Worm (Caenorhabditis elegans) whole organism, late embryonic: ENCODE measurements around the gene farl-11.
A peak's percentile ranks its signal among the peaks of the same experiment; 100 is the strongest.

Experiments
- K02D7.2 ChIP-seq: sonication (generic microtip); optimal IDR thresholded peaks from 2 replicates; lab custom pipeline; 2017; ENCODE audit warnings: mild to moderate bottlenecking, missing genetic modification characterization, missing compliant biosample characterization
- ahr-1 ChIP-seq: sonication (generic microtip); optimal IDR thresholded peaks from 2 replicates; lab custom pipeline; 2016; ENCODE audit warnings: missing genetic modification characterization, missing compliant biosample characterization
- ama-1 ChIP-seq: fragments of 150-350 bp; optimal IDR thresholded peaks from 2 replicates; lab custom pipeline; 2014
- ceh-18 ChIP-seq: sonication (generic microtip); optimal IDR thresholded peaks from 2 replicates; lab custom pipeline; 2016; ENCODE audit warnings: missing genetic modification characterization, missing compliant biosample characterization
- ceh-22 ChIP-seq: sonication (generic microtip); optimal IDR thresholded peaks from 2 replicates; lab custom pipeline; 2017; ENCODE audit warnings: missing biosample characterization, missing genetic modification characterization
- ceh-30 ChIP-seq: fragments of 150-350 bp; optimal IDR thresholded peaks from 2 replicates; lab custom pipeline; 2014; ENCODE audit warnings: missing biosample characterization, missing genetic modification characterization
- ceh-31 ChIP-seq: sonication (generic microtip); optimal IDR thresholded peaks from 2 replicates; lab custom pipeline; 2016; ENCODE audit warnings: missing genetic modification characterization, missing compliant biosample characterization
- ceh-45 ChIP-seq: fragments of 200-800 bp; sonication (Bioruptor generic); IDR thresholded peaks from 2 replicates; pipeline ENCODE4 v1.3.6; 2022; ENCODE audit warnings: missing genetic modification reagents, missing genetic modification characterization, missing compliant biosample characterization
- ceh-48 ChIP-seq: sonication (generic microtip); optimal IDR thresholded peaks from 2 replicates; lab custom pipeline; 2016; ENCODE audit warnings: missing genetic modification characterization, inconsistent platforms, missing compliant biosample characterization
- che-1 ChIP-seq: sonication (generic microtip); optimal IDR thresholded peaks from 2 replicates; lab custom pipeline; 2016; ENCODE audit warnings: mild to moderate bottlenecking, missing genetic modification characterization, missing compliant biosample characterization
- dve-1 ChIP-seq: sonication (generic microtip); optimal IDR thresholded peaks from 2 replicates; lab custom pipeline; 2017; ENCODE audit warnings: antibody characterized with exemption, mild to moderate bottlenecking, missing genetic modification characterization, missing compliant biosample characterization
- elt-2 ChIP-seq: sonication (generic microtip); optimal IDR thresholded peaks from 2 replicates; lab custom pipeline; 2016; ENCODE audit warnings: missing genetic modification reagents, missing genetic modification characterization, missing compliant biosample characterization
- elt-4 ChIP-seq: sonication (generic microtip); optimal IDR thresholded peaks from 2 replicates; lab custom pipeline; 2016; ENCODE audit warnings: missing genetic modification characterization, missing compliant biosample characterization
- ets-4 ChIP-seq: sonication (generic microtip); optimal IDR thresholded peaks from 2 replicates; lab custom pipeline; 2016; ENCODE audit warnings: missing genetic modification characterization, missing compliant biosample characterization
- fkh-6 ChIP-seq: sonication (generic microtip); optimal IDR thresholded peaks from 2 replicates; lab custom pipeline; 2016; ENCODE audit warnings: missing genetic modification characterization, missing compliant biosample characterization
- gmeb-2 ChIP-seq: sonication (generic microtip); optimal IDR thresholded peaks from 2 replicates; lab custom pipeline; 2016; ENCODE audit warnings: missing genetic modification characterization, inconsistent platforms, missing compliant biosample characterization
- hlh-13 ChIP-seq: fragments of 200-800 bp; sonication (Bioruptor generic); optimal IDR thresholded peaks from 2 replicates; lab custom pipeline; 2018; ENCODE audit warnings: mild to moderate bottlenecking, missing genetic modification characterization, missing compliant biosample characterization
- lim-6 ChIP-seq: sonication (generic microtip); optimal IDR thresholded peaks from 2 replicates; lab custom pipeline; 2016; ENCODE audit warnings: missing genetic modification characterization, missing compliant biosample characterization
- lin-11 ChIP-seq: fragments of 200-800 bp; sonication (Bioruptor generic); optimal IDR thresholded peaks from 2 replicates; lab custom pipeline; 2018; ENCODE audit warnings: mild to moderate bottlenecking, missing genetic modification characterization, missing compliant biosample characterization
- madf-2 ChIP-seq: sonication (generic microtip); optimal IDR thresholded peaks from 2 replicates; lab custom pipeline; 2017; ENCODE audit warnings: missing genetic modification characterization, missing compliant biosample characterization
- mec-3 ChIP-seq: sonication (generic microtip); optimal IDR thresholded peaks from 2 replicates; lab custom pipeline; 2016; ENCODE audit warnings: borderline replicate concordance, missing genetic modification characterization, missing compliant biosample characterization
- nhr-11 ChIP-seq: fragments of 150-350 bp; optimal IDR thresholded peaks from 2 replicates; lab custom pipeline; 2014; ENCODE audit warnings: missing biosample characterization, missing genetic modification characterization
- pag-3 ChIP-seq: sonication (generic microtip); optimal IDR thresholded peaks from 2 replicates; lab custom pipeline; 2016; ENCODE audit warnings: missing compliant biosample characterization, missing genetic modification characterization, borderline replicate concordance
- pat-9 ChIP-seq: fragments of 200-800 bp; sonication (Bioruptor generic); optimal IDR thresholded peaks from 2 replicates; lab custom pipeline; 2018; ENCODE audit warnings: mild to moderate bottlenecking, missing genetic modification characterization, moderate library complexity, missing compliant biosample characterization
- pha-4 ChIP-seq: fragments of 150-350 bp; optimal IDR thresholded peaks from 2 replicates; lab custom pipeline; 2018; ENCODE audit warnings: missing biosample characterization, missing genetic modification reagents, missing genetic modification characterization
- pros-1 ChIP-seq: fragments of 150-350 bp; optimal IDR thresholded peaks from 2 replicates; lab custom pipeline; 2014; ENCODE audit warnings: missing biosample characterization, missing genetic modification reagents, missing genetic modification characterization
- sdc-2 ChIP-seq: sonication (generic microtip); optimal IDR thresholded peaks from 2 replicates; lab custom pipeline; 2016; ENCODE audit warnings: missing genotype, missing genetic modification characterization, missing compliant biosample characterization
- sox-4 ChIP-seq: sonication (generic microtip); optimal IDR thresholded peaks from 2 replicates; lab custom pipeline; 2017; ENCODE audit warnings: mild to moderate bottlenecking, missing genetic modification characterization, inconsistent platforms, missing compliant biosample characterization
- unc-42 ChIP-seq: sonication (generic microtip); optimal IDR thresholded peaks from 2 replicates; lab custom pipeline; 2016; ENCODE audit warnings: missing genotype, missing genetic modification characterization, missing compliant biosample characterization
- unc-86 ChIP-seq: sonication (generic microtip); optimal IDR thresholded peaks from 2 replicates; lab custom pipeline; 2016; ENCODE audit warnings: missing genetic modification characterization, missing compliant biosample characterization
- zip-5 ChIP-seq: sonication (generic microtip); optimal IDR thresholded peaks from 2 replicates; lab custom pipeline; 2016; ENCODE audit warnings: missing genetic modification characterization, missing compliant biosample characterization
- ztf-16 ChIP-seq: sonication (generic microtip); optimal IDR thresholded peaks from 2 replicates; lab custom pipeline; 2017; ENCODE audit warnings: missing genetic modification characterization, missing compliant biosample characterization

Gene farl-11

DNA sequence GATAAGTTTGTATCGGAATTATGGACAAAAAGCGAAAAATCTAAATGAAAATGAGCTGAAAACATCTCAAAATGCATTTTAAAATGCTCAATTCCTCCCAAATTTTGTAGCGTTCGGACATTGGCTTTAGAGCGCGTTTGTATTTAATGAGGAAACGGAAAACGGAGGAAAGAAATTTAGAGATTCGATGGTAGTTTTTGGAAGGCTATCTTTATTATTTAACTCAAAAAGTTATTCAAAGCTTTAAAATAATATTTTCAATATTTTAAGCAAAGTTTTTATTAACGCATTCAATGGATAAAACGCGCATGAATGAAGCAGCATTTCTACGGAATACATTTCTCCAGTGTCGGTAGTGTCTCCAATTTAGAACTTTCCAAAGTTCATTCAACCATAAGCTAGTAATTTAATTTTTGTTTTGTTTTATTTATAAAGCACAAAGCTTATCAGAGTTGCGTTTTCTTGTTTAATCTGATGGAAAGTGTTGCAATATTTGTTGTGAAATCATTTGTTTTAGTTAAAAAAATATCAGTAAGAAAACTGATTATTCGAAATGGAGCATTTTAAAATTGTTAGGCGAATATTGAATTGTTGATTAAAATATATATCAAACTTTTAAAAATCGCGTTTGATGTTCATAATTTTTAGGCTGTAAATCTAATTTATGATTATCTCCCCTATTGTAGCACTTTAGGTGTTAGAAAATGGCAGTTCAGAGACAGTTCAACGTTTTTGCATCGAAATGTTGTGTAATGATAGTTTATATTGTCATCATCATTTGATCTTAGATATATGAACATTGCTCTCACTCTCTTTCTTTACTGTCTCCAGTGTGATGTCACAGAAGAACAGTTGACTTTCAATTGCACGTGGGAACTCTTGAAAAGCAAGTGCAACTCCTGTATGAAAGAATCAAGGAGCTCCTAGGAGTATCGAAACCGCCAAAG lies 32.0 kb downstream of the farl-11 start (continued):
- TF ChIP-seq unc-86 (tag; lab: Kevin White, UChicago) (peak; percentile 5), ztf-16 (peak; percentile 59), hlh-13 (GFP tag; lab: Kevin White, UChicago) (no peak), fkh-6 (peak; percentile 7), ceh-48 (tag; lab: Kevin White, UChicago) (no peak), pat-9 (tag; lab: Kevin White, UChicago) (no peak), unc-42 (tag; lab: Kevin White, UChicago) (peak; percentile 93), nhr-11 (tag; lab: Kevin White, UChicago) (no peak)

DNA sequence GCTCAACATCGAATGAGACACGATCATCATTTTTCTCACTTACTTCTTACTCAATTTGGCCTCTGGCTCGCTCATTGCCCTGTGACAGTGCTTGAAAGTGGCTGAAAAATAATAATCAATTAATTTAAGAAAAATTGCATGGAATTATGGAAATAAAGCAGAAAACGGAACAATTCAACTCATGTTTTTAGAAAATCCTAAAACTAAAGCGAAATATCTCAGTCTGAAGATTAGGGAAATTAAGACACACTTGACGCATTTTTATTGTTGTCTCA lies 32.6 kb downstream of the farl-11 start, which contains the start of gene kars-1:
kars-1 (minus strand) TSS at position 101 of the 275 bp plus-strand sequence.
- no peak for TF ChIP-seq madf-2 (tag; lab: Kevin White, UChicago)
- no peak for TF ChIP-seq hlh-13 (GFP tag; lab: Kevin White, UChicago)
- TF ChIP-seq sox-4 (tag; lab: Kevin White, UChicago) = no peak

DNA sequence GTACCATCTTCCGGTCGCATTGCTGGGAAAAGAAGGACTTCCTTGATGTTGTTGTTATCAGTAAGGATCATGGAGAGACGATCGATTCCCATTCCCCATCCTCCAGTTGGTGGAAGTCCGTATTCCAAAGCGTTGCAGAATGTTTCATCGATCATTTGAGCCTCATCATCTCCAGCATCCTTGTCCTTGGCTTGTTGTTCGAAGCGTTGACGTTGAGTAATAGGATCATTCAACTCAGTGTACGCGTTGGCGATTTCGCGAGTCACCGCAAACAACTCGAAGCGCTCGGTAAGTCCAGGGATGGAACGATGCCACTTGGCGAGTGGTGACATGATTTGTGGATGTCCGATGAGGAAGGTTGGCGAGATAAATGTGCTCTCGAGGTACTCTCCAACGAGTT lies 34.4 kb downstream of the farl-11 start:
- TF ChIP-seq zip-5 (tag; lab: Kevin White, UChicago) = no peak

DNA sequence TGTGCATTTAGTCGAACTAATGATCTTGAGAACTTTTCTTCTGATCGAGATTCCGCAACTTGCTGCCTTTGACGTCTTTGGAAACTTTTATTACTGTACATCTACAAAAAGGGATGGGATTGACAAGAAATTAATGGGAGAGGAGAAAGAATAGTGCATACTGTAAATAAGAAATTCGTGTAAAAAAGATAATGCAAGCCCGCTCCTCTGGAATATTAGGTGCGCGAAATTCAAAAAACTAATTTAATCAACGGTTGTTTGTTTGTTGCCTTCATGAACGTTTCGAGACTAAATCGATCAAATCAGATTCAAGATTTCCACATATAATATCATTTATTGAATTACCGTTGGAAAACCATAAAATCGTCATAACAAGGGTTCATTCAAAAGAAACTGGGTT lies 35.0 kb downstream of the farl-11 start, which contains the start of gene him-14:
him-14 (minus strand) TSS at position 101 of the 400 bp plus-strand sequence.
- no peak for TF ChIP-seq lin-11
- TF ChIP-seq unc-86 (tag; lab: Kevin White, UChicago) = no peak
- TF ChIP-seq ama-1 (lab: Kevin White, UChicago) = no peak
- no peak for TF ChIP-seq K02D7.2 (tag; lab: Kevin White, UChicago)
- no peak for TF ChIP-seq che-1 (tag; lab: Kevin White, UChicago)

DNA sequence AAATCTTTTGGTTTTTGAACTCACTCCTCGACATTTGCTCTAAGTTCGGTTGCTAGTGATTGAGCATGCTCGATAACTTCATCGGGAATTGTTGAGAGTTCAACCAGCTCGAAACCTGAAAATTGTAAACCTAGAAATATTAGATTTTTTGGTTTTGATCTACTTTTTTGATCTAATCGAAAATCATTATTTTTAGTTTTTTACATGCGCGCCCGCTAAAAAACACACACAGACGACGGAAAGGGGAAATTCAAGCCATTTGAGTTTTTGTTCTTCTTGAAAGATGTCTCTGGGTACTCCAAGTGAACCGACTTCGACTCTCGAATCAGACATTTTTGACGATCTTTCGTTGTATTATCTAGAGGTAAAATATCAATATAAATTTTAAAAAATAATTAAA lies 39.4 kb downstream of the farl-11 start, which contains the start of gene nos-2:
nos-2 (plus strand) TSS at position 228 of the 400 bp plus-strand sequence.
- TF ChIP-seq elt-4 (tag; lab: Kevin White, UChicago) = no peak
- no peak for TF ChIP-seq ceh-18 (tag; lab: Kevin White, UChicago)
- no peak for TF ChIP-seq ets-4
- TF ChIP-seq hlh-13 (GFP tag; lab: Kevin White, UChicago) = no peak
- no peak for TF ChIP-seq ceh-22 (tag; lab: Kevin White, UChicago)
- no peak for TF ChIP-seq che-1 (tag; lab: Kevin White, UChicago)
- no peak for TF ChIP-seq gmeb-2 (tag; lab: Kevin White, UChicago)
- no peak for TF ChIP-seq dve-1 (tag; lab: Kevin White, UChicago)

DNA sequence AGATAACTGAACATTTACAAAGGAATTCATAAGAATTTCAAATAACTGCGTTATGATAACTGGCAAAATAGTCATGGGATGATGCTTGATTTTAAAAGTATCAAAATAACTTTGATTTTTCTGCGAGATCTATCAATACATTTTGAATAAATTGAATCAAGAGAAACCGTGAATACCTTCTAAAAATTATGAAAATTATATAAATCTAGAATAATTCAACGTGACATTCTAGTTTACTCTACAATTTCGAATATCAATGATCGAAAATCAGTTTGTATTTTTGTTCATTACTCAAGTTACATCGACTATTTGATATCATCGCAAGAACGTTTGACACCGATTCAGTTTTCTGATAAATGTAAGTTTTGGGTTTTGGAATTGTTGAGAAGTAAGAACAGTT lies 43.1 kb downstream of the farl-11 start, which contains the start of gene acs-6:
acs-6 (plus strand) TSS at position 301 of the 400 bp plus-strand sequence.
- TF ChIP-seq che-1 (tag; lab: Kevin White, UChicago) (no peak), mec-3 (tag; lab: Kevin White, UChicago) (no peak), pha-4 (tag; lab: Kevin White, UChicago) (no peak), ceh-31 (tag; lab: Kevin White, UChicago) (no peak), lim-6 (tag; lab: Kevin White, UChicago) (no peak), ceh-48 (tag; lab: Kevin White, UChicago) (no peak), ahr-1 (tag; lab: Kevin White, UChicago) (no peak), pros-1 (tag; lab: Kevin White, UChicago) (no peak), ztf-16 (no peak), ceh-45 (GFP tag; lab: Robert Waterston, UW) (no peak), ceh-30 (tag; lab: Kevin White, UChicago) (no peak), unc-42 (tag; lab: Kevin White, UChicago) (no peak), elt-2 (tag; lab: Kevin White, UChicago) (no peak), pag-3 (tag; lab: Kevin White, UChicago) (no peak), sdc-2 (tag; lab: Kevin White, UChicago) (no peak)
